Worm (Caenorhabditis elegans) whole organism, young adult: ENCODE data around the gene npp-26.
"Not testable (repeated sequence)": the region's sequence is repeated elsewhere in the genome, so short reads cannot be mapped to it uniquely, and the experiment has no call there.

Source experiments
- B0019.2 ChIP-seq: fragments of 200-800 bp; sonication (Bioruptor generic); conservative IDR thresholded peaks from 2 replicates; pipeline ENCODE4 v1.3.6; 2022; ENCODE audit warnings: missing genetic modification reagents, missing genetic modification characterization, missing compliant biosample characterization
- B0035.1 ChIP-seq: sonication (generic microtip); optimal IDR thresholded peaks from 2 replicates; lab custom pipeline; 2016; ENCODE audit warnings: missing genetic modification characterization, mild to moderate bottlenecking, missing compliant biosample characterization, missing genotype, missing genetic modification reagents
- B0261.1 ChIP-seq: sonication (generic microtip); optimal IDR thresholded peaks from 2 replicates; lab custom pipeline; 2016; ENCODE audit warnings: mild to moderate bottlenecking, missing genetic modification characterization, moderate library complexity, missing compliant biosample characterization
- B0336.3 ChIP-seq: fragments of 200-800 bp; sonication (Bioruptor generic); IDR thresholded peaks from 2 replicates; pipeline ENCODE4 v1.3.6; 2022; ENCODE audit warnings: missing genetic modification characterization, missing compliant biosample characterization
- F33H1.4 ChIP-seq: fragments of 200-800 bp; sonication (Bioruptor generic); IDR thresholded peaks from 2 replicates; pipeline ENCODE4 v1.3.6; 2022; ENCODE audit warnings: missing genetic modification reagents, missing genetic modification characterization, missing compliant biosample characterization
- F37B4.10 ChIP-seq: fragments of 200-800 bp; sonication (Bioruptor generic); IDR thresholded peaks from 2 replicates; pipeline ENCODE4 v1.3.6; 2022; ENCODE audit warnings: missing genetic modification characterization, missing compliant biosample characterization
- F39B2.1 ChIP-seq: fragments of 200-800 bp; sonication (Bioruptor generic); IDR thresholded peaks from 2 replicates; pipeline ENCODE4 v1.3.6; 2022; ENCODE audit warnings: missing genetic modification reagents, missing genetic modification characterization, missing compliant biosample characterization
- K11D2.4 ChIP-seq: fragments of 200-800 bp; sonication (Bioruptor generic); IDR thresholded peaks from 2 replicates; pipeline ENCODE4 v1.3.6; 2022; ENCODE audit warnings: missing genetic modification reagents, missing genetic modification characterization, missing compliant biosample characterization
- Y56A3A.18 ChIP-seq: fragments of 200-800 bp; sonication (Bioruptor generic); IDR thresholded peaks from 2 replicates; pipeline ENCODE4 v1.3.6; 2022; ENCODE audit warnings: missing genetic modification reagents, missing genetic modification characterization, missing compliant biosample characterization
- Y95B8A.8 ChIP-seq: fragments of 200-800 bp; sonication (Bioruptor generic); IDR thresholded peaks from 2 replicates; pipeline ENCODE4 v1.3.6; 2022; ENCODE audit warnings: missing genetic modification reagents, missing genetic modification characterization, missing compliant biosample characterization
- aptf-2 ChIP-seq: fragments of 200-800 bp; sonication (Bioruptor generic); conservative IDR thresholded peaks from 2 replicates; pipeline ENCODE4 v1.3.6; 2022; ENCODE audit warnings: missing genetic modification reagents, missing genetic modification characterization, missing compliant biosample characterization
- athp-1 ChIP-seq: sonication (generic microtip); optimal IDR thresholded peaks from 2 replicates; lab custom pipeline; 2017; ENCODE audit warnings: mild to moderate bottlenecking, missing genetic modification characterization, missing compliant biosample characterization
- attf-3 ChIP-seq: fragments of 200-800 bp; sonication (Bioruptor generic); conservative IDR thresholded peaks from 2 replicates; pipeline ENCODE4 v1.3.6; 2022; ENCODE audit warnings: missing genetic modification reagents, missing genetic modification characterization, missing compliant biosample characterization
- ccch-3 ChIP-seq: fragments of 200-800 bp; sonication (Bioruptor generic); optimal IDR thresholded peaks from 2 replicates; lab custom pipeline; 2018; ENCODE audit warnings: mild to moderate bottlenecking, missing genetic modification characterization, missing compliant biosample characterization
- cebp-1 ChIP-seq, 2 experiments: fragments of 200-800 bp in 1 of 2; sonication (Bioruptor generic) in 1 of 2; sonication (generic microtip) in 1 of 2; IDR thresholded peaks in 1 of 2; optimal IDR thresholded peaks in 1 of 2; 2 replicates each; pipeline versions ENCODE4 v1.3.6 to Lab custom; 2017 to 2022; ENCODE audit warnings: missing compliant biosample characterization in 2 of 2, missing genetic modification characterization in 2 of 2, mild to moderate bottlenecking in 1 of 2, missing genetic modification reagents in 1 of 2, moderate library complexity in 1 of 2
- cebp-2 ChIP-seq: fragments of 200-800 bp; sonication (Bioruptor generic); IDR thresholded peaks from 2 replicates; pipeline ENCODE4 v1.3.6; 2022; ENCODE audit warnings: missing genetic modification characterization, missing compliant biosample characterization
- ceh-100 ChIP-seq: fragments of 200-800 bp; sonication (Bioruptor generic); IDR thresholded peaks from 2 replicates; pipeline ENCODE4 v1.3.6; 2022; ENCODE audit warnings: missing genetic modification reagents, missing genetic modification characterization, missing compliant biosample characterization
- ceh-40 ChIP-seq: fragments of 200-800 bp; sonication (Bioruptor generic); IDR thresholded peaks from 2 replicates; pipeline ENCODE4 v1.3.6; 2022; ENCODE audit warnings: missing genetic modification characterization, missing compliant biosample characterization
- ceh-91 ChIP-seq: fragments of 200-800 bp; sonication (Bioruptor generic); IDR thresholded peaks from 2 replicates; pipeline ENCODE4 v1.3.6; 2022; ENCODE audit warnings: missing genetic modification reagents, missing genetic modification characterization, missing compliant biosample characterization
- efl-1 ChIP-seq: fragments of 150-350 bp; optimal IDR thresholded peaks from 2 replicates; lab custom pipeline; 2014; ENCODE audit warnings: missing biosample characterization, missing genetic modification reagents, missing genetic modification characterization
- egrh-3 ChIP-seq: fragments of 200-800 bp; sonication (Bioruptor generic); IDR thresholded peaks from 2 replicates; pipeline ENCODE4 v1.3.6; 2022; ENCODE audit warnings: missing genetic modification reagents, missing genetic modification characterization, missing compliant biosample characterization
- ekl-4 ChIP-seq: fragments of 200-800 bp; sonication (Bioruptor generic); IDR thresholded peaks from 2 replicates; pipeline ENCODE4 v1.3.6; 2022; ENCODE audit warnings: missing genetic modification reagents, missing genetic modification characterization, missing compliant biosample characterization
- ets-4 ChIP-seq: fragments of 200-800 bp; sonication (Bioruptor generic); optimal IDR thresholded peaks from 2 replicates; lab custom pipeline; 2018; ENCODE audit warnings: mild to moderate bottlenecking, missing genetic modification characterization, missing compliant biosample characterization
- gei-17 ChIP-seq: fragments of 200-800 bp; sonication (Bioruptor generic); optimal IDR thresholded peaks from 2 replicates; lab custom pipeline; 2018; ENCODE audit warnings: mild to moderate bottlenecking, missing genetic modification characterization, missing compliant biosample characterization
- him-1 ChIP-seq: sonication (generic microtip); optimal IDR thresholded peaks from 2 replicates; lab custom pipeline; 2016; ENCODE audit warnings: missing genotype, missing genetic modification reagents, missing genetic modification characterization, missing compliant biosample characterization
- hmg-1.2 ChIP-seq: fragments of 200-800 bp; sonication (Bioruptor generic); IDR thresholded peaks from 2 replicates; pipeline ENCODE4 v1.3.6; 2022; ENCODE audit warnings: missing genetic modification reagents, missing genetic modification characterization, missing compliant biosample characterization
- hmg-20 ChIP-seq: fragments of 200-800 bp; sonication (Bioruptor generic); IDR thresholded peaks from 2 replicates; pipeline ENCODE4 v1.3.6; 2022; ENCODE audit warnings: missing genetic modification reagents, missing genetic modification characterization, missing compliant biosample characterization
- lin-26 ChIP-seq: fragments of 200-800 bp; sonication (Bioruptor generic); IDR thresholded peaks from 2 replicates; pipeline ENCODE4 v1.3.6; 2022; ENCODE audit warnings: missing genetic modification reagents, missing genetic modification characterization, missing compliant biosample characterization
- madf-10 ChIP-seq: sonication (generic microtip); optimal IDR thresholded peaks from 2 replicates; lab custom pipeline; 2016; ENCODE audit warnings: mild to moderate bottlenecking, missing genetic modification characterization, missing compliant biosample characterization
- mcd-1 ChIP-seq: fragments of 200-800 bp; sonication (Bioruptor generic); IDR thresholded peaks from 2 replicates; pipeline ENCODE4 v1.3.6; 2022; ENCODE audit warnings: missing genetic modification reagents, missing genetic modification characterization, missing compliant biosample characterization
- nfya-2 ChIP-seq: fragments of 200-800 bp; sonication (Bioruptor generic); IDR thresholded peaks from 2 replicates; pipeline ENCODE4 v1.3.6; 2022; ENCODE audit warnings: missing genetic modification reagents, missing genetic modification characterization, missing compliant biosample characterization
- rcor-1 ChIP-seq: fragments of 200-800 bp; sonication (Bioruptor generic); IDR thresholded peaks from 2 replicates; pipeline ENCODE4 v1.3.6; 2022; ENCODE audit warnings: missing genetic modification reagents, missing genetic modification characterization, missing compliant biosample characterization
- snpc-1.1 ChIP-seq: sonication (generic microtip); optimal IDR thresholded peaks from 2 replicates; lab custom pipeline; 2017; ENCODE audit warnings: missing genetic modification characterization, mild to moderate bottlenecking, missing compliant biosample characterization, antibody characterized with exemption, moderate library complexity, missing genotype, missing genetic modification reagents; ENCODE audit not compliant: insufficient read depth
- snpc-4 ChIP-seq, 5 experiments: fragments of 150-350 bp in 1 of 5; sonication (generic microtip) in 4 of 5; optimal IDR thresholded peaks; 2 replicates each; lab custom pipeline; 2014 to 2018; ENCODE audit warnings: missing genetic modification characterization in 5 of 5, missing biosample characterization in 3 of 5, antibody characterized with exemption in 2 of 5, mild to moderate bottlenecking in 2 of 5, missing compliant biosample characterization in 2 of 5, missing genotype in 2 of 5, moderate library complexity in 2 of 5, missing genetic modification reagents in 1 of 5
- somi-1 ChIP-seq: fragments of 200-800 bp; sonication (Bioruptor generic); optimal IDR thresholded peaks from 2 replicates; lab custom pipeline; 2018; ENCODE audit warnings: mild to moderate bottlenecking, missing genetic modification characterization, missing compliant biosample characterization
- sptf-2 ChIP-seq: fragments of 200-800 bp; sonication (Bioruptor generic); optimal IDR thresholded peaks from 2 replicates; lab custom pipeline; 2018; ENCODE audit warnings: mild to moderate bottlenecking, missing genetic modification characterization, missing compliant biosample characterization
- tbp1 ChIP-seq: fragments of 200-800 bp; sonication (Bioruptor generic); optimal IDR thresholded peaks from 2 replicates; lab custom pipeline; 2018; ENCODE audit warnings: mild to moderate bottlenecking, missing genetic modification characterization, missing compliant biosample characterization
- tlf-1 ChIP-seq: fragments of 200-800 bp; sonication (Bioruptor generic); optimal IDR thresholded peaks from 2 replicates; lab custom pipeline; 2018; ENCODE audit warnings: mild to moderate bottlenecking, missing genetic modification characterization, missing compliant biosample characterization
- ztf-28 ChIP-seq: fragments of 200-800 bp; sonication (Bioruptor generic); IDR thresholded peaks from 2 replicates; pipeline ENCODE4 v1.3.6; 2022; ENCODE audit warnings: missing genetic modification reagents, missing genetic modification characterization, missing compliant biosample characterization
- ztf-6 ChIP-seq: fragments of 200-800 bp; sonication (Bioruptor generic); IDR thresholded peaks from 2 replicates; pipeline ENCODE4 v1.3.6; 2022; ENCODE audit warnings: missing genetic modification reagents, missing genetic modification characterization, missing compliant biosample characterization

The npp-26 gene

DNA sequence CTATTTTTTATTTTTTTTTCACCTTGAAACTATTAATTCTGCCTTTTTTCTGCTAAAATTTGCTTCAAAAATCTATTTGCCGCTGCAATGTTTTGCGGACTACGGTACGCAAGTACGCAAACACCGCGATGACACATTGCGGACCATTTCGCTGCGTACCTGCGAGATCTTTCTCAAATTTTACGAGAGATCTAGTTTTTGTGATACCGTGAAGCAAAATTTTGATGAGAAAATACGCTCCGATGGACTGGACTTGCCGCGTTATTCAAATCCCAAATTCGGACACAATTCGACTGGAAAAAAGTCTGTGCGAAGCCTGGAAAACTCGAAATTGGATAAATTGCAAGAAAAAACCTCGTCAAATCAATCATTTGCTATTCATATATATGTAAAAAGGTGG lies 44.0 kb upstream of the npp-26 start (continued):
- TF ChIP-seq ceh-100 (GFP tag; lab: Robert Waterston, UW) (peak; percentile 88), ztf-28 (GFP tag; lab: Robert Waterston, UW) (peak; percentile 86), hmg-1.2 (GFP tag; lab: Robert Waterston, UW) (peak; percentile 98), ztf-6 (GFP tag; lab: Robert Waterston, UW) (peak; percentile 86), Y56A3A.18 (GFP tag; lab: Robert Waterston, UW) (peak; percentile 81; the same call in 1 of the 2 replicates), ekl-4 (peak; percentile 89), egrh-3 (GFP tag; lab: Robert Waterston, UW) (peak; percentile 63), F37B4.10 (peak; percentile 93; the same call in 1 of the 2 replicates), aptf-2 (peak; percentile 86), attf-3 (GFP tag; lab: Robert Waterston, UW) (peak; percentile 80), ceh-91 (GFP tag; lab: Robert Waterston, UW) (peak; percentile 90), Y95B8A.8 (GFP tag; lab: Robert Waterston, UW) (peak; percentile 87; the same call in 1 of the 2 replicates)

DNA sequence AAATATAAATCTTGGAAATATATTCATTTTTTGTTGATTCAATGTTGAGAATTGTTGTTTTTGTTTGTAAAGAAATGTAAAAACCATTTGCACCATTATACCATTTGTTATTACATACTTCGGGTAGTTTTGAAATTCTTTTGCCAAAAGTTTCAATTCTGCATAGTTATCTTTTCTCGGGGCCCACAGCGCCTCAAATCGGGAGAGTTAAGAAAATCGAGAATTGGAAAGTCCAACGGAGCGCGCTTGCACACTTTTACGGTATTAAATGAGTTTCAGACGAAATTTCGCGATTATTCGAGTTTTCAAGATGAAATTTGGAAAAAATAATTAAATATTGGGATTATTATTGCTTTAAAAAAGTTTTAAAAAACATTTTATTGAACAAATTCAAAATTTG lies 43.3 kb upstream of the npp-26 start:
- TF ChIP-seq mcd-1 (peak; percentile 52), hmg-1.2 (GFP tag; lab: Robert Waterston, UW) (peak; percentile 33; the same call in 1 of the 2 replicates)

DNA sequence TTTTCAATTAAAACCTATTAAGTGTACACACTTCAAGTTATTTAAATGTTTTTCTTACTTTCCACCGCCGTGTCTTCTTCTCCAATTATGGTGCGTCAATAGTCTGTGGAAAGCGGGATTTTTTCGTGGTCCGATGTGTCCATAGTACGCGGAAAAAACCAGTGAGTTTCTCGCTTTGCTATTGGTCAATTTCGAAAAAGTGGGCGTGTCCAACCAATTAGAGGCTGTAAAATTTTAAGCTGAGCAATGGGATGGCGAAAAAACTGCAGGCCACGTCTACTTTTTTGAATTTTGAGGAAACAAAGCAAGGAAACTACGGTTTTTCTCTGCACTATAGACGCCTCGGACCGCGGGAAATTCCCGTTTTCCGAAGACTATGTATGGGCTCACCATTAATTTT lies 40.8 kb upstream of the npp-26 start:
- no peak for TF ChIP-seq ztf-6 (GFP tag; lab: Robert Waterston, UW)

DNA sequence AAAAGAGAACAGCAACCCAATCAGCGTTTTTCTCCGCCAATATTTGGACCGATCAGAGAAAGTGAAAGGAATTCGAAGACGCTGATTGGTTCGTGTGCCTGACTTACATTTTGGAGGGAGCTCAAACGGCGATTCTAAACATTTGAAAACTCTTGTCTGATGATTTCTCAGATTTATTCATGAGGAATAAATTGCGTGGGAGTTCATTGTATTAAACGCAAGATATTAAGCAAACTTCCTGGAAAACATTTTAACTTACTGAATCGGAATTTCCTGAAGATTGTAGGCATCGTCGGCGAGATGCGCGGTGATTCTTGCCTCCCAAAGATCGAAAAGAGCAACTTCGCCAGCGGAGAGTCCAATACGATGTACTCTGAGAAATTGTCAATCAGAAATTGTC lies 40.0 kb upstream of the npp-26 start, which contains the start of gene K08F11.1:
Gene K08F11.1, plus strand, starts transcription at position 301 of the 400 bp plus-strand sequence.
- TF ChIP-seq ccch-3 (GFP tag; lab: Kevin White, UChicago): no peak
- no peak for TF ChIP-seq somi-1
- TF ChIP-seq snpc-1.1 (tag; lab: Kevin White, UChicago): no peak
- TF ChIP-seq B0261.1 (tag; lab: Kevin White, UChicago): no peak
- TF ChIP-seq sptf-2 (GFP tag; lab: Kevin White, UChicago): no peak
- no peak for TF ChIP-seq efl-1
- TF ChIP-seq, all 124 proteins: peak for 0

DNA sequence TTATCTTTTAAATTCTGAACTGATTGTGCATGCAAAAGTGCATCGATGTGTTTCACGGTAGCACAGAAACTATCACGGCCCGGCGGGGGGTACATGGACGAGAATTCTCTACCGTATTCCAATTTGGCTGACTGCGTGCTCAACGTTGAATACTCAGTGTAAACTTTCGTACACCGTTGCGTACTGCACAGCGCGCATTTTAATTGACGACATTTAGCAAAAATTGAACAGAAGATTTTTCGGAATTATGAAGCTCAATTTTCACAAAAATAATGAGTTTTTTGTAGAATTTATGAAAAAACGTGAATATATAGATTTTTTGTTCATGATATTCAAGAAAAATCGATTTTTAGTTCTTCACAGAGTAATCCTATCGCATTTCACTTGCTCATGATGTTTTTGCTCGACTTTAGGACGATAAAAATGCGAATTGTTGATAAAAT lies 39.0 kb upstream of the npp-26 start:
- TF ChIP-seq B0019.2 (peak; percentile 95), B0336.3 (GFP tag; lab: Robert Waterston, UW) (peak; percentile 92), ceh-40 (peak; percentile 93), rcor-1 (GFP tag; lab: Robert Waterston, UW) (peak; percentile 99), ets-4 (peak; percentile 23), lin-26 (GFP tag; lab: Robert Waterston, UW) (peak; percentile 96), cebp-1 (GFP tag; IDR thresholded peaks at IDR 0.05; lab: Robert Waterston, UW) (peak; percentile 97), cebp-1 (tag; optimal IDR thresholded peaks at IDR 0.05; lab: Kevin White, UChicago) (peak; percentile 91), F37B4.10 (peak; percentile 100), nfya-2 (GFP tag; lab: Robert Waterston, UW) (peak; percentile 98), F33H1.4 (GFP tag; lab: Robert Waterston, UW) (peak; percentile 97), athp-1 (tag; lab: Kevin White, UChicago) (peak; percentile 52), tbp1 (GFP tag; lab: Kevin White, UChicago) (peak; percentile 38), madf-10 (peak; percentile 80), him-1 (tag; lab: Kevin White, UChicago) (peak; percentile 17), cebp-2 (GFP tag; lab: Robert Waterston, UW) (peak; percentile 99), K11D2.4 (GFP tag; lab: Robert Waterston, UW) (peak; percentile 100), hmg-20 (GFP tag; lab: Robert Waterston, UW) (peak; percentile 97), tlf-1 (GFP tag; lab: Kevin White, UChicago) (peak; percentile 95), F39B2.1 (GFP tag; lab: Robert Waterston, UW) (peak; percentile 96), gei-17 (GFP tag; lab: Kevin White, UChicago) (peak; percentile 73), B0035.1 (tag; lab: Kevin White, UChicago) (peak; percentile 76), snpc-4 (tag; optimal IDR thresholded peaks at IDR 0.05; lab: Kevin White, UChicago) (peak in 2 of 4 experiments; percentile 74 to 78)
- not testable (repeated sequence) for TF ChIP-seq snpc-4 (GFP tag; optimal IDR thresholded peaks at IDR 0.05; lab: Kevin White, UChicago)
